Worm (Caenorhabditis elegans) whole organism, midembryonic: Measurements from ENCODE around the gene msi-1.

Experiments
- T22C8.4 ChIP-seq: fragments of 200-800 bp; sonication (Bioruptor generic); IDR thresholded peaks from 2 replicates; pipeline ENCODE4 v1.3.6; 2022; ENCODE audit warnings: missing genetic modification characterization, missing compliant biosample characterization
- cog-1 ChIP-seq: sonication (generic microtip); optimal IDR thresholded peaks from 2 replicates; lab custom pipeline; 2016; ENCODE audit warnings: missing genetic modification characterization, missing compliant biosample characterization
- flt-1 ChIP-seq: fragments of 200-800 bp; sonication (Bioruptor generic); IDR thresholded peaks from 2 replicates; pipeline ENCODE4 v1.3.6; 2022; ENCODE audit warnings: missing genetic modification characterization, missing compliant biosample characterization
- klf-2 ChIP-seq: fragments of 200-800 bp; sonication (Bioruptor generic); conservative IDR thresholded peaks from 2 replicates; pipeline ENCODE4 v1.3.6; 2022; ENCODE audit warnings: missing genetic modification reagents, missing genetic modification characterization, missing compliant biosample characterization
- med-1 ChIP-seq: sonication (generic microtip); optimal IDR thresholded peaks from 2 replicates; lab custom pipeline; 2017; ENCODE audit warnings: missing genetic modification characterization, mild to moderate bottlenecking, missing compliant biosample characterization, antibody characterized with exemption, missing genetic modification reagents; ENCODE audit not compliant: insufficient read depth
- ref-1 ChIP-seq: fragments of 200-800 bp; sonication (Bioruptor generic); conservative IDR thresholded peaks from 2 replicates; pipeline ENCODE4 v1.3.6; 2022; ENCODE audit warnings: missing genetic modification reagents, missing genetic modification characterization, missing compliant biosample characterization
- tab-1 ChIP-seq: fragments of 200-800 bp; sonication (Bioruptor generic); IDR thresholded peaks from 2 replicates; pipeline ENCODE4 v1.3.6; 2022; ENCODE audit warnings: missing genetic modification characterization, missing compliant biosample characterization
- ztf-23 ChIP-seq: fragments of 200-800 bp; sonication (Bioruptor generic); IDR thresholded peaks from 2 replicates; pipeline ENCODE4 v1.3.6; 2022; ENCODE audit warnings: missing genetic modification reagents, missing genetic modification characterization, missing compliant biosample characterization
- ztf-29 ChIP-seq: fragments of 200-800 bp; sonication (Bioruptor generic); IDR thresholded peaks from 2 replicates; pipeline ENCODE4 v1.3.6; 2022; ENCODE audit warnings: missing genetic modification reagents, missing genetic modification characterization, missing compliant biosample characterization

The msi-1 gene

ce11 chrIII:4010987-4011386 lies 34.8 kb upstream of the msi-1 start:
- TF ChIP-seq flt-1 (GFP tag; lab: Robert Waterston, UW), result no peak
- TF ChIP-seq tab-1, result no peak
- no peak for TF ChIP-seq ref-1 (GFP tag; lab: Robert Waterston, UW)
- no peak for TF ChIP-seq ztf-23 (GFP tag; lab: Robert Waterston, UW)
- TF ChIP-seq ztf-29 (GFP tag; lab: Robert Waterston, UW), result no peak
- TF ChIP-seq cog-1, result no peak
- TF ChIP-seq med-1 (GFP tag; lab: Kevin White, UChicago), result no peak
- TF ChIP-seq klf-2 (GFP tag; lab: Robert Waterston, UW), result no peak
- no peak for TF ChIP-seq T22C8.4 (GFP tag; lab: Robert Waterston, UW)

DNA sequence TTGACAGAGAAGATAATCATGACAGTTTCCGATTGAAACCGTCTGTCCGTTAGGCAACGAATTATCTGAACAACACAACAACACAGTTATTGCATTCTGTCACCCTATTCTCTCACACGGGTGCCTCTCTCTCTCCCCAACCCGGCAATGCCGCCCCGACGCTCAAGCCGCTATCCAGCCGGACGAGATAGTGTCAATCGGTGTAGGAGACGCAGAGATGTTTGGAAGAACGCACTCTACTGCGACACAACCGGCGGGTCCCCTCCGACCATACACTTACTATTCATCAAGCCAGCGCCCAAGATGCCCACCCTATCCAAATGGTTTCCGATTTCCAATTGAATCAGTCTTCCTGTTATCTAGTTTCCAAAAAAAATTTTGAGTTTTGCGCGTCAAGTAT lies 34.0 kb upstream of the msi-1 start:
- TF ChIP-seq klf-2 (GFP tag; lab: Robert Waterston, UW) (no peak), ztf-29 (GFP tag; lab: Robert Waterston, UW) (peak; percentile 99), tab-1 (no peak), flt-1 (GFP tag; lab: Robert Waterston, UW) (peak; percentile 65), med-1 (GFP tag; lab: Kevin White, UChicago) (no peak), ref-1 (GFP tag; lab: Robert Waterston, UW) (no peak), T22C8.4 (GFP tag; lab: Robert Waterston, UW) (no peak), ztf-23 (GFP tag; lab: Robert Waterston, UW) (peak; percentile 24; the same call in 1 of the 2 replicates), cog-1 (peak; percentile 59)

DNA sequence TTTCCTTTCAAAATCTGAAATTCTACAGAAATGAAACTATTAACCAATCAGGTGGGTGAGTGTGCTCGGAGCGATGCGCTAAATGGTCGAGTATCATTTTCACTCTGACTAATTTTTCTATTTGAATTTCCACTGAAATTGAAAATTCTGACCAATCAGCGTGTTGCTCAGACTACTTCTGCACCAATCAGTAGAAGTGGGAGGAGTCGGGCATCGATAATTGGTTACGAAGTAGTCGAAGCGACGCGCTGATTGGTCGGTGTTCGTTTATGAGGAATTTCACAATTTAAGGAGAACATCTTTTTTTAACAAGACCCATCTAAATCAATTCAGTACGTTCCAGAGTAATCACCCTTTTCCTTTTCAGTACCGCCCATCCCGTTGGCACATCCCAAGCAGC lies 33.0 kb upstream of the msi-1 start:
- TF ChIP-seq tab-1 (no peak), ref-1 (GFP tag; lab: Robert Waterston, UW) (no peak), cog-1 (no peak), ztf-23 (GFP tag; lab: Robert Waterston, UW) (no peak), flt-1 (GFP tag; lab: Robert Waterston, UW) (no peak), klf-2 (GFP tag; lab: Robert Waterston, UW) (no peak), med-1 (GFP tag; lab: Kevin White, UChicago) (no peak), ztf-29 (GFP tag; lab: Robert Waterston, UW) (no peak)

DNA sequence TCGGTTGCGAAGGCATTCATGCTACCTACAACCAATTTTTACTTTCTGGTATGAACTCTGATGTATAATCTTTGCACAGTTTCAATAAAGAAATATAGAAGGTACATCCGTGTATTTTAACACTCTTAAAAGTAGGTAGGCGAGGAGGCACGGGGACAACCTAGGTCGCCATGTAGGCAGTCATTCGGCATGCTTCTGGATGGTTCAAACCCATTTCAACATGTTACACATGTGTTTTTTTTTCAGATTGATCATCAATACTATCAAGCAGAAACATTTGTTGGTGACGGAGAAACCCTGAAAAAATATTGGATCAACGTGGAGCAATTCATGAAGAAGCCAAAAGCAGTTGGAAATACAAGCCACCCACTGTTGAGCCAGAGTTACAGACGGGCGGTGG lies 30.8 kb upstream of the msi-1 start:
- no peak for TF ChIP-seq ztf-29 (GFP tag; lab: Robert Waterston, UW)
- TF ChIP-seq flt-1 (GFP tag; lab: Robert Waterston, UW), result no peak
- TF ChIP-seq ref-1 (GFP tag; lab: Robert Waterston, UW), result no peak
- no peak for TF ChIP-seq klf-2 (GFP tag; lab: Robert Waterston, UW)
- no peak for TF ChIP-seq cog-1
- no peak for TF ChIP-seq tab-1
- no peak for TF ChIP-seq med-1 (GFP tag; lab: Kevin White, UChicago)
- TF ChIP-seq T22C8.4 (GFP tag; lab: Robert Waterston, UW), result no peak
- no peak for TF ChIP-seq ztf-23 (GFP tag; lab: Robert Waterston, UW)

DNA sequence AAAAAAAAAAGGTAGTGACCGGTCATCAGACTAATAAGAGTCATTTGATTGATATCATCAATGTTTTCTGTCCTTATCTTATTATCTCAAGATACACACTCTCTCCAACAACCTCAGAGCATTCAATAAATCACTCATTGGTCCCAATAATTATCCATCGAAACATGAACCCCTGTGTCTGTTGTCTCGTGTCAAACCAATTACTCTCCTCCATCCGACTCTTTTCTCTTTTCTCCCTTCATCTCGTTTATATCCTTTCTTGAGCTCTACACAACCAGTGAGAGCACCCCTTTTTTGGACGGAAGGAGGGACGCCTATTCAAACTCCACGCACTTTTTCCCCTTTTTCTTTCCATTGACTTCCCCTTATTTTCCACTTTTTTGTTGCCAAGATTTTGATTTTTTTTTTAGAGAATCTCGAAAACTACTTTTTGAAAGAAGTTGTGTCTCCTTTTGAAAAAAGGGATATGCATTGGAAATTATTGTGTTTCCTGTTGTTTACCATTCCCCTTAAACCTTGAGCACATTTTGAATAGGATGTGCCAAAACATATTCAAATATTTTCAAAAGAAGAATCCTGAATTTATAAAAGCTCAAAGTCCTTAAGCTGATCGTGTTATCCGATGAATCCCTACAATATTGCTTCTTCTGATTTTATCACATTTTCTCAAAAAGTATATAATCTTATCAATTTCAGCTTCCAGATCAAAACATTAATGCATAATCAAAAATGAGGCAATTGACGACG lies 29.4 kb upstream of the msi-1 start, which contains the start of gene pxd-1:
Gene pxd-1, plus strand, starts transcription at position 697 of the 747 bp plus-strand sequence.
- no peak for TF ChIP-seq ztf-29 (GFP tag; lab: Robert Waterston, UW)
- no peak for TF ChIP-seq med-1 (GFP tag; lab: Kevin White, UChicago)
- TF ChIP-seq flt-1 (GFP tag; lab: Robert Waterston, UW), result no peak
- no peak for TF ChIP-seq cog-1
- TF ChIP-seq T22C8.4 (GFP tag; lab: Robert Waterston, UW), result no peak
- TF ChIP-seq klf-2 (GFP tag; lab: Robert Waterston, UW), result no peak
- TF ChIP-seq ztf-23 (GFP tag; lab: Robert Waterston, UW), result no peak
- no peak for TF ChIP-seq ref-1 (GFP tag; lab: Robert Waterston, UW)
- TF ChIP-seq tab-1, result no peak

ce11 chrIII:4004064-4004580 lies 27.9 kb upstream of the msi-1 start, which contains the start of gene tif-1A:
Gene tif-1A, minus strand, starts transcription at chrIII:4004114.
- TF ChIP-seq T22C8.4 (GFP tag; lab: Robert Waterston, UW) (no peak), ztf-23 (GFP tag; lab: Robert Waterston, UW) (0 out of 2 replicates have a peak, but pooled peaks have one; percentile 19), ref-1 (GFP tag; lab: Robert Waterston, UW) (no peak), ztf-29 (GFP tag; lab: Robert Waterston, UW) (no peak), flt-1 (GFP tag; lab: Robert Waterston, UW) (peak; percentile 81), klf-2 (GFP tag; lab: Robert Waterston, UW) (no peak), tab-1 (no peak), med-1 (GFP tag; lab: Kevin White, UChicago) (no peak), cog-1 (peak; percentile 53)

- TF ChIP-seq klf-2 (GFP tag; lab: Robert Waterston, UW) (no peak), flt-1 (GFP tag; lab: Robert Waterston, UW) (no peak), cog-1 (no peak), med-1 (GFP tag; lab: Kevin White, UChicago) (no peak), ztf-23 (GFP tag; lab: Robert Waterston, UW) (no peak), ztf-29 (GFP tag; lab: Robert Waterston, UW) (no peak), T22C8.4 (GFP tag; lab: Robert Waterston, UW) (no peak), tab-1 (no peak)
Measured at ce11 chrIII:3994457-3994856, 18.3 kb upstream of the msi-1 start.

ce11 chrIII:3992089-3992488 lies 15.9 kb upstream of the msi-1 start, which contains the start of gene glb-11:
Gene glb-11, minus strand, starts transcription at chrIII:3992189.
- TF ChIP-seq med-1 (GFP tag; lab: Kevin White, UChicago), result no peak
- no peak for TF ChIP-seq tab-1
- no peak for TF ChIP-seq ztf-29 (GFP tag; lab: Robert Waterston, UW)
- TF ChIP-seq ztf-23 (GFP tag; lab: Robert Waterston, UW), result no peak
- TF ChIP-seq klf-2 (GFP tag; lab: Robert Waterston, UW), result no peak
- TF ChIP-seq flt-1 (GFP tag; lab: Robert Waterston, UW), result no peak
- no peak for TF ChIP-seq ref-1 (GFP tag; lab: Robert Waterston, UW)
- no peak for TF ChIP-seq cog-1
- no peak for TF ChIP-seq T22C8.4 (GFP tag; lab: Robert Waterston, UW)
